Fruit fly (Drosophila melanogaster): ENCODE data around the gene Atg4b.

Gene Atg4b

DNA sequence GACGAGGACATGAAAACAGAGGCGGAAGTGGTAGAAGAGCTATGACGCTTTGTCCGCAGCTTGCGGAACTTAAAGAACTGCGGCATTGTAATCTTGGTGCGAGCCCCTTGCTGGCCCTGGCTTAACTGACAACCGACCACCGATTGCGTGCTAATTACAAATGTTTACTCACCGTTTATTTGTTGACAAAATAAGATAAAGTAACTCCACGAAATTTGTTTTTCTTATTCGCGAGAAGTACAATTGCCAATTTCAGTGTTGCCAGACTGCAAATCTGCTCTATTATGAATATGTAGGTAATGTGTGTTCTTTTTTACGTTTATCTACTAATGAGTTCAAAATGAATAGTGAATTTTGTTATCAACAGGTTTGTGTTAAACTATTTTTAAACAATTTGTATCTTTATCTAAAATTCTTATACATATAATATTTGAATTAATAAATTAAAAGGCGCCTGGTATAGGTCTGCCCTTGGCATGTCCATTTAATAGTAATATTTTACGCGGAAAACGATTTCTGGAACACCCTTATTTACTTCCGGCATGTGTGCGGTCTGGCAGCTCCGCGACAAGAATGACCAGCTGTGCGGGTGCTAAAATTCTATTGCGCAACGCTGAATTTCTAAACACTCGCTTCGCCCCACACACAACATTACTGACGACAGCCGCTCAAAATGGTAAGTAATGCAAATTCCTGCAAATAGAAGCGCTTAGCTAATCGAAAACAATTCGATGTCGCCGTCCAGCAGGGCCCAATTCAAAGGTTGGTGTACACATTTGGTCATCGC is at the start of gene Atg4b, which contains the start of gene Hibch (continued):
- TF ChIP-seq Mad (GFP tag; optimal IDR thresholded peaks at IDR 0.05) (peak; percentile 48), dmrt11E (tag; optimal IDR thresholded peaks at IDR 0.05) (peak; percentile 78), CG34422 (GFP tag; IDR thresholded peaks at IDR 0.05) (peak; percentile 91), fd102C (GFP tag; optimal IDR thresholded peaks at IDR 0.05) (no peak), Scr (GFP tag; IDR thresholded peaks at IDR 0.05; ENCODE audit: partially characterized antibody) (peak; percentile 22; the same call in 1 of the 2 replicates), sc (optimal IDR thresholded peaks at IDR 0.05) (no peak), sc (GFP tag; optimal IDR thresholded peaks at IDR 0.05) (no peak), run (tag; optimal IDR thresholded peaks at IDR 0.05) (no peak), trh (GFP tag; optimal IDR thresholded peaks at IDR 0.05) (peak; percentile 45), Hr51 (GFP tag; optimal IDR thresholded peaks at IDR 0.05) (peak; percentile 24 to 78), bsh (GFP tag; optimal IDR thresholded peaks at IDR 0.05) (peak; percentile 38 to 79), lmd (GFP tag; IDR thresholded peaks at IDR 0.05) (peak; percentile 82), danr (GFP tag; IDR thresholded peaks at IDR 0.05) (peak; percentile 74), otp (GFP tag; IDR thresholded peaks at IDR 0.05) (no peak), CG3995 (GFP tag; optimal IDR thresholded peaks at IDR 0.05) (peak; percentile 57), ftz-f1 (GFP tag; optimal IDR thresholded peaks at IDR 0.05) (no peak), CG7786 (GFP tag; optimal IDR thresholded peaks at IDR 0.05) (no peak), CG8359 (GFP tag; optimal IDR thresholded peaks at IDR 0.05; ENCODE audit: borderline replicate concordance) (peak; percentile 52), CG31224 (GFP tag; IDR thresholded peaks at IDR 0.05) (peak; percentile 75), wek (GFP tag; optimal IDR thresholded peaks at IDR 0.05) (peak; percentile 79), Atf6 (GFP tag; IDR thresholded peaks at IDR 0.05) (peak; percentile 83; the same call in 1 of the 2 replicates), CG2889 (GFP tag; IDR thresholded peaks at IDR 0.05) (peak; percentile 60; the same call in 1 of the 3 replicates), nerfin-2 (GFP tag; IDR thresholded peaks at IDR 0.05; ENCODE audit: partially characterized antibody) (no peak), CG2199 (GFP tag; IDR thresholded peaks at IDR 0.05) (no peak), slp2 (GFP tag; optimal IDR thresholded peaks at IDR 0.05) (no peak), repo (GFP tag; optimal IDR thresholded peaks at IDR 0.05) (no peak), CG32772 (GFP tag; IDR thresholded peaks at IDR 0.05) (peak; percentile 62), CG8944 (GFP tag; optimal IDR thresholded peaks at IDR 0.05) (peak; percentile 38), CG11247 (GFP tag; IDR thresholded peaks at IDR 0.05) (peak; percentile 65), gsb (GFP tag; IDR thresholded peaks at IDR 0.05) (no peak; the same call in 1 of the 2 replicates), org-1 (GFP tag; optimal IDR thresholded peaks at IDR 0.05) (peak; percentile 64), CHES-1-like (GFP tag; optimal IDR thresholded peaks at IDR 0.05) (peak; percentile 5), peb (GFP tag; IDR thresholded peaks at IDR 0.05) (peak; percentile 29; the same call in 1 of the 2 replicates), CG15696 (tag; optimal IDR thresholded peaks at IDR 0.05) (peak; percentile 91), yki (optimal IDR thresholded peaks at IDR 0.05) (no peak), Lpt (GFP tag; optimal IDR thresholded peaks at IDR 0.05) (no peak), tx (GFP tag; optimal IDR thresholded peaks at IDR 0.05) (peak; percentile 23), sr (GFP tag; IDR thresholded peaks at IDR 0.05) (no peak), B-H1 (GFP tag; IDR thresholded peaks at IDR 0.05) (peak; percentile 66), Dbx (GFP tag; IDR thresholded peaks at IDR 0.05) (peak; percentile 81), pros (GFP tag; optimal IDR thresholded peaks at IDR 0.05) (no peak), sna (GFP tag; IDR thresholded peaks at IDR 0.05; ENCODE audit: partially characterized antibody) (no peak), cad (GFP tag; optimal IDR thresholded peaks at IDR 0.05) (no peak), CG5953 (GFP tag; IDR thresholded peaks at IDR 0.05) (peak; percentile 56; the same call in 1 of the 2 replicates), prd (optimal IDR thresholded peaks at IDR 0.05) (no peak), prd (GFP tag; IDR thresholded peaks at IDR 0.05) (peak; percentile 89), slou (GFP tag; optimal IDR thresholded peaks at IDR 0.05) (peak; percentile 79), trem (tag; optimal IDR thresholded peaks at IDR 0.05) (peak; percentile 87), Hmx (GFP tag; optimal IDR thresholded peaks at IDR 0.05) (no peak), MBD-R2 (GFP tag; IDR thresholded peaks at IDR 0.05) (peak; percentile 87), btn (GFP tag; optimal IDR thresholded peaks at IDR 0.05) (no peak)
